Fruit fly (Drosophila melanogaster): ENCODE results near the gene CG14137.

CG14137 gene

DNA sequence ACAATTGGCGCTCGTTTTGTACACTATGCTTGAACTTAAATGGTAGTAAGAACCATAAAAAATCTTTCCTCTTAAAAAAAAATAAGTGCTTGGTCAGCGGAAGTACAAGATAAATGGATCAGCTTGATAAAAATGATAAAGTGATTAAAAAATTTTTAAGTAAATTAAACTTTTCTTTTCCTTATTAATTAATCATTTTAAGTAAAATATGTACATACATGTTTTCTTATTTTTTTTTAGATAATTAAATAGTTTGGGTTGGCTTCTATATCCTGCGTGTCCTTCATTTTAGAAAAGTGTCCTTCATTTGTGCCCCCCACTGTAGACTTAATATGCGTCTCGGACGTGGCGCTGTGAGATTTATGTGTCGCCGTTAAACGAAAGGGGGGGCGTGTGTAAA is 43.2 kb downstream of the CG14137 start (continued):
- TF ChIP-seq mam (GFP tag; optimal IDR thresholded peaks at IDR 0.05) (peak; percentile 36), ato (GFP tag; IDR thresholded peaks at IDR 0.05; ENCODE audit: partially characterized antibody) (no peak), CG8281 (tag; optimal IDR thresholded peaks at IDR 0.05) (no peak), CG12155 (GFP tag; optimal IDR thresholded peaks at IDR 0.05) (peak; percentile 23), vfl (GFP tag; optimal IDR thresholded peaks at IDR 0.05) (peak; percentile 33), row (GFP tag; IDR thresholded peaks at IDR 0.05) (peak; percentile 15; the same call in 1 of the 3 replicates), ERR (GFP tag; optimal IDR thresholded peaks at IDR 0.05) (no peak), gt (GFP tag; IDR thresholded peaks at IDR 0.05) (no peak), kay (GFP tag; optimal IDR thresholded peaks at IDR 0.05) (no peak), al (GFP tag; IDR thresholded peaks at IDR 0.05) (0 out of 2 replicates have a peak, but pooled peaks have one; percentile 3), CG17361 (GFP tag; IDR thresholded peaks at IDR 0.05) (peak; percentile 26; the same call in 1 of the 3 replicates), sr (GFP tag; IDR thresholded peaks at IDR 0.05) (no peak), Atf6 (GFP tag; IDR thresholded peaks at IDR 0.05) (0 out of 2 replicates have a peak, but pooled peaks have one; percentile 33), Hmx (GFP tag; optimal IDR thresholded peaks at IDR 0.05) (no peak), kah (GFP tag; optimal IDR thresholded peaks at IDR 0.05) (no peak), CG4328 (GFP tag; optimal IDR thresholded peaks at IDR 0.05) (no peak), vnd (GFP tag; IDR thresholded peaks at IDR 0.05; ENCODE audit: partially characterized antibody) (no peak), Hey (tag; optimal IDR thresholded peaks at IDR 0.05) (no peak), en (GFP tag; optimal IDR thresholded peaks at IDR 0.05) (no peak), CG15269 (tag; optimal IDR thresholded peaks at IDR 0.05) (peak; percentile 8), CG6791 (GFP tag; IDR thresholded peaks at IDR 0.05; ENCODE audit: partially characterized antibody) (no peak), Bdp1 (GFP tag; optimal IDR thresholded peaks at IDR 0.05) (no peak), CG11723 (GFP tag; optimal IDR thresholded peaks at IDR 0.05) (no peak), Hr51 (GFP tag; optimal IDR thresholded peaks at IDR 0.05) (peak in 1 of 2 experiments; percentile 38), CG32532 (GFP tag; IDR thresholded peaks at IDR 0.05) (peak; percentile 36; the same call in 1 of the 2 replicates), CG12391 (tag; optimal IDR thresholded peaks at IDR 0.05) (peak; percentile 21), CG10543 (GFP tag; optimal IDR thresholded peaks at IDR 0.05) (no peak), eve (GFP tag; optimal IDR thresholded peaks at IDR 0.05) (peak in 1 of 2 experiments; percentile 38), CG16815 (GFP tag; optimal IDR thresholded peaks at IDR 0.05) (no peak), HLH4C (GFP tag; IDR thresholded peaks at IDR 0.05; ENCODE audit: partially characterized antibody) (no peak), HLHmδ (GFP tag; optimal IDR thresholded peaks at IDR 0.05) (no peak), Chrac-16 (GFP tag; optimal IDR thresholded peaks at IDR 0.05) (no peak), hbn (GFP tag; IDR thresholded peaks at IDR 0.05; ENCODE audit: partially characterized antibody) (no peak), CoRest (tag; optimal IDR thresholded peaks at IDR 0.05) (peak; percentile 37), tap (tag; optimal IDR thresholded peaks at IDR 0.05) (no peak), CG16813 (GFP tag; IDR thresholded peaks at IDR 0.05; ENCODE audit: partially characterized antibody) (no peak), CG30403 (GFP tag; optimal IDR thresholded peaks at IDR 0.05) (peak; percentile 36), CG3847 (GFP tag; IDR thresholded peaks at IDR 0.05) (0 out of 2 replicates have a peak, but pooled peaks have one; percentile 13), CG2875 (GFP tag; optimal IDR thresholded peaks at IDR 0.05) (no peak), CG10462 (GFP tag; optimal IDR thresholded peaks at IDR 0.05) (no peak), chm (GFP tag; IDR thresholded peaks at IDR 0.05) (no peak), CG9437 (GFP tag; optimal IDR thresholded peaks at IDR 0.05) (no peak), CG12299 (tag; optimal IDR thresholded peaks at IDR 0.05) (no peak), unpg (GFP tag; optimal IDR thresholded peaks at IDR 0.05) (peak; percentile 5), CG8765 (GFP tag; IDR thresholded peaks at IDR 0.05) (no peak), CG9817 (tag; optimal IDR thresholded peaks at IDR 0.05) (peak; percentile 31), CG3281 (GFP tag; optimal IDR thresholded peaks at IDR 0.05) (peak; percentile 70), CG13775 (GFP tag; optimal IDR thresholded peaks at IDR 0.05) (peak; percentile 46), CG8290 (GFP tag; optimal IDR thresholded peaks at IDR 0.05) (no peak), CG8290 (tag; optimal IDR thresholded peaks at IDR 0.05) (peak in 1 of 2 experiments; percentile 2), Ravus (GFP tag; IDR thresholded peaks at IDR 0.05) (no peak)

All from whole organism, embryonic.